Worm (Caenorhabditis elegans): Measurements from ENCODE around the gene R02F11.12.

Gene R02F11.12

ce11 chrV:4823683-4824391, 33.4 kb downstream of the R02F11.12 start (continued):
- TF ChIP-seq F37D6.2 (tag; optimal IDR thresholded peaks at IDR 0.05) (no peak), lin-1 (GFP tag; IDR thresholded peaks at IDR 0.05) (peak; percentile 30; the same call in 1 of the 2 replicates), zip-2 (tag; optimal IDR thresholded peaks at IDR 0.05) (no peak), tag-97 (GFP tag; IDR thresholded peaks at IDR 0.05) (no peak), set-16 (GFP tag; IDR thresholded peaks at IDR 0.05) (no peak), unc-39 (tag; optimal IDR thresholded peaks at IDR 0.05) (no peak), mdl-1 (tag; optimal IDR thresholded peaks at IDR 0.05) (no peak), F49E8.2 (tag; optimal IDR thresholded peaks at IDR 0.05; ENCODE audit: borderline replicate concordance) (peak; percentile 23), zfp-3 (GFP tag; conservative IDR thresholded peaks at IDR 0.05) (peak; percentile 91), lin-15B (tag; optimal IDR thresholded peaks at IDR 0.05) (peak; percentile 39), R02D3.7 (tag; optimal IDR thresholded peaks at IDR 0.05) (no peak), nhr-11 (tag; optimal IDR thresholded peaks at IDR 0.05) (no peak), unc-62 (GFP tag; optimal IDR thresholded peaks at IDR 0.05 in 1 of 2) (no peak), unc-62 (tag; optimal IDR thresholded peaks at IDR 0.05) (no peak), Y75B8A.6 (GFP tag; IDR thresholded peaks at IDR 0.05) (0 out of 2 replicates have a peak, but pooled peaks have one; percentile 50)

- TF ChIP-seq lin-1 (GFP tag; IDR thresholded peaks at IDR 0.05) (no peak), dpl-1 (GFP tag; optimal IDR thresholded peaks at IDR 0.05) (peak; percentile 69), pha-4 (GFP tag; IDR thresholded peaks at IDR 0.05) (peak; percentile 70), pha-4 (tag; optimal IDR thresholded peaks at IDR 0.05) (no peak), lin-38 (GFP tag; IDR thresholded peaks at IDR 0.05) (peak; percentile 79), hlh-11 (tag; optimal IDR thresholded peaks at IDR 0.05) (peak; percentile 87), daf-8 (GFP tag; IDR thresholded peaks at IDR 0.05) (no peak), F44E2.7 (GFP tag; IDR thresholded peaks at IDR 0.05) (no peak), ztf-11 (tag; optimal IDR thresholded peaks at IDR 0.05) (no peak), dve-1 (tag; optimal IDR thresholded peaks at IDR 0.05; ENCODE audit: insufficient read depth) (peak; percentile 92), nhr-6 (tag; optimal IDR thresholded peaks at IDR 0.05) (peak; percentile 88), ZK337.2 (GFP tag; IDR thresholded peaks at IDR 0.05) (0 out of 2 replicates have a peak, but pooled peaks have one; percentile 18), lin-29 (GFP tag; IDR thresholded peaks at IDR 0.05) (no peak), daf-19 (GFP tag; conservative IDR thresholded peaks at IDR 0.05) (no peak), Y48G9A.11 (GFP tag; IDR thresholded peaks at IDR 0.05) (no peak), dmd-9 (GFP tag; IDR thresholded peaks at IDR 0.05) (no peak), fkh-10 (GFP tag; optimal IDR thresholded peaks at IDR 0.05) (peak; percentile 73), daf-12 (tag; optimal IDR thresholded peaks at IDR 0.05) (no peak), ceh-62 (tag; optimal IDR thresholded peaks at IDR 0.05) (no peak), nhr-237 (tag; optimal IDR thresholded peaks at IDR 0.05) (no peak), lsy-2 (tag; optimal IDR thresholded peaks at IDR 0.05) (peak; percentile 54 to 93), spr-3 (GFP tag; optimal IDR thresholded peaks at IDR 0.05) (peak; percentile 7), ceh-32 (tag; optimal IDR thresholded peaks at IDR 0.05; ENCODE audit: poor library complexity) (no peak), hlh-30 (tag; optimal IDR thresholded peaks at IDR 0.05; ENCODE audit: insufficient read depth) (peak; percentile 99), nhr-41 (GFP tag; IDR thresholded peaks at IDR 0.05) (no peak), unc-62 (GFP tag; optimal IDR thresholded peaks at IDR 0.05 in 1 of 2) (peak in 1 of 2 experiments; percentile 36), unc-62 (tag; optimal IDR thresholded peaks at IDR 0.05) (no peak), dmd-8 (GFP tag; IDR thresholded peaks at IDR 0.05) (no peak), ZK546.5 (tag; optimal IDR thresholded peaks at IDR 0.05) (no peak), snpc-4 (tag; optimal IDR thresholded peaks at IDR 0.05) (no peak), zag-1 (tag; optimal IDR thresholded peaks at IDR 0.05) (no peak), nhr-25 (tag; optimal IDR thresholded peaks at IDR 0.05; ENCODE audit: borderline replicate concordance, insufficient read depth) (no peak), skn-1 (tag; optimal IDR thresholded peaks at IDR 0.05) (no peak), aha-1 (tag) (no peak), zip-11 (GFP tag; IDR thresholded peaks at IDR 0.05) (no peak), T26A8.4 (GFP tag; IDR thresholded peaks at IDR 0.05) (peak; percentile 68), unc-39 (tag; optimal IDR thresholded peaks at IDR 0.05) (no peak)
Measured at ce11 chrV:4826710-4827380, 36.4 kb downstream of the R02F11.12 start, which contains the start of the genes hsp-6 and C37H5.5. Gene hsp-6, minus strand, starts transcription at chrV:4826760. Gene C37H5.5, plus strand, starts transcription at chrV:4827360.

All from whole organism, L4 larva.